Worm (Caenorhabditis elegans): ENCODE data around the gene spig-6.

spig-6 gene

ce11 chrV:16480919-16481630 lies at the start of gene spig-6, which contains the start of gene F57E7.4:
spig-6 (plus strand) TSS chrV:16481580.
F57E7.4 (minus strand) TSS chrV:16481019.
- TF ChIP-seq him-1 (tag; optimal IDR thresholded peaks at IDR 0.05): no peak

- TF ChIP-seq dao-5 (tag; optimal IDR thresholded peaks at IDR 0.05): no peak
- TF ChIP-seq W03F9.2 (tag; optimal IDR thresholded peaks at IDR 0.05): no peak
- no peak for TF ChIP-seq him-1 (tag; optimal IDR thresholded peaks at IDR 0.05)
These were observed 47.9 kb upstream of the spig-6 start, which contains the start of gene clec-234 for ce11 chrV:16433471-16433870. clec-234 (minus strand) TSS chrV:16433571.

ce11 chrV:16435510-16435909 lies 45.9 kb upstream of the spig-6 start, which contains the start of the genes F26D2.13 and F26D2.14:
F26D2.13 (minus strand) TSS chrV:16435610.
F26D2.14 (plus strand) TSS chrV:16435855.
- TF ChIP-seq W03F9.2 (tag; optimal IDR thresholded peaks at IDR 0.05) (no peak), him-1 (tag; optimal IDR thresholded peaks at IDR 0.05) (no peak), dao-5 (tag; optimal IDR thresholded peaks at IDR 0.05) (no peak)

ce11 chrV:16437546-16437945 lies 43.8 kb upstream of the spig-6 start, which contains the start of gene F26D2.15:
F26D2.15 (plus strand) TSS chrV:16437846.
- no peak for TF ChIP-seq dao-5 (tag; optimal IDR thresholded peaks at IDR 0.05)
- no peak for TF ChIP-seq him-1 (tag; optimal IDR thresholded peaks at IDR 0.05)
- TF ChIP-seq W03F9.2 (tag; optimal IDR thresholded peaks at IDR 0.05): no peak

- no peak for TF ChIP-seq him-1 (tag; optimal IDR thresholded peaks at IDR 0.05)
- TF ChIP-seq W03F9.2 (tag; optimal IDR thresholded peaks at IDR 0.05): no peak
- no peak for TF ChIP-seq dao-5 (tag; optimal IDR thresholded peaks at IDR 0.05)
These were observed 37.8 kb upstream of the spig-6 start, which contains the start of gene srh-141 for ce11 chrV:16443626-16444025. srh-141 (plus strand) TSS chrV:16443926.

- TF ChIP-seq him-1 (tag; optimal IDR thresholded peaks at IDR 0.05) (no peak), W03F9.2 (tag; optimal IDR thresholded peaks at IDR 0.05) (no peak), dao-5 (tag; optimal IDR thresholded peaks at IDR 0.05) (no peak)
These were observed 35.7 kb upstream of the spig-6 start, which contains the start of gene T08G3.6 for ce11 chrV:16445676-16446075. T08G3.6 (plus strand) TSS chrV:16445976.

- TF ChIP-seq dao-5 (tag; optimal IDR thresholded peaks at IDR 0.05) (no peak), W03F9.2 (tag; optimal IDR thresholded peaks at IDR 0.05) (no peak), him-1 (tag; optimal IDR thresholded peaks at IDR 0.05) (no peak)
These were observed 35.2 kb upstream of the spig-6 start for ce11 chrV:16446191-16446590.

- TF ChIP-seq dao-5 (tag; optimal IDR thresholded peaks at IDR 0.05) (no peak), him-1 (tag; optimal IDR thresholded peaks at IDR 0.05) (no peak), W03F9.2 (tag; optimal IDR thresholded peaks at IDR 0.05) (no peak)
These were observed 33.6 kb upstream of the spig-6 start, which contains the start of gene T08G3.13 for ce11 chrV:16447735-16448134. T08G3.13 (plus strand) TSS chrV:16448035.

ce11 chrV:16455065-16455464 lies 26.3 kb upstream of the spig-6 start, which contains the start of gene str-14:
str-14 (minus strand) TSS chrV:16455165.
- TF ChIP-seq W03F9.2 (tag; optimal IDR thresholded peaks at IDR 0.05) (no peak), him-1 (tag; optimal IDR thresholded peaks at IDR 0.05) (no peak), dao-5 (tag; optimal IDR thresholded peaks at IDR 0.05) (no peak)

ce11 chrV:16458714-16459113 lies 22.7 kb upstream of the spig-6 start, which contains the start of gene str-15:
str-15 (minus strand) TSS chrV:16458814.
- TF ChIP-seq him-1 (tag; optimal IDR thresholded peaks at IDR 0.05) (no peak), W03F9.2 (tag; optimal IDR thresholded peaks at IDR 0.05) (no peak), dao-5 (tag; optimal IDR thresholded peaks at IDR 0.05) (no peak)

ce11 chrV:16459377-16459776 lies 22.0 kb upstream of the spig-6 start:
- TF ChIP-seq W03F9.2 (tag; optimal IDR thresholded peaks at IDR 0.05) (no peak), dao-5 (tag; optimal IDR thresholded peaks at IDR 0.05) (no peak), him-1 (tag; optimal IDR thresholded peaks at IDR 0.05) (no peak)

- TF ChIP-seq dao-5 (tag; optimal IDR thresholded peaks at IDR 0.05) (no peak), W03F9.2 (tag; optimal IDR thresholded peaks at IDR 0.05) (no peak), him-1 (tag; optimal IDR thresholded peaks at IDR 0.05) (no peak)
These were observed 20.5 kb upstream of the spig-6 start, which contains the start of gene srh-142 for ce11 chrV:16460866-16461265. srh-142 (minus strand) TSS chrV:16460966.

- no peak for TF ChIP-seq him-1 (tag; optimal IDR thresholded peaks at IDR 0.05)
- no peak for TF ChIP-seq dao-5 (tag; optimal IDR thresholded peaks at IDR 0.05)
- TF ChIP-seq W03F9.2 (tag; optimal IDR thresholded peaks at IDR 0.05): no peak
These were observed 13.5 kb upstream of the spig-6 start, which contains the start of gene sru-44 for ce11 chrV:16467840-16468239. sru-44 (minus strand) TSS chrV:16467940.

ce11 chrV:16470916-16471315 lies 10.5 kb upstream of the spig-6 start, which contains the start of gene srh-138:
srh-138 (minus strand) TSS chrV:16471016.
- TF ChIP-seq W03F9.2 (tag; optimal IDR thresholded peaks at IDR 0.05) (no peak), dao-5 (tag; optimal IDR thresholded peaks at IDR 0.05) (no peak), him-1 (tag; optimal IDR thresholded peaks at IDR 0.05) (no peak)
